Worm (Caenorhabditis elegans): ENCODE results near the gene gfat-2.
"Not testable (repeated sequence)": the region's sequence is repeated elsewhere in the genome, so short reads cannot be mapped to it uniquely, and the experiment has no call there.

gfat-2 gene

DNA sequence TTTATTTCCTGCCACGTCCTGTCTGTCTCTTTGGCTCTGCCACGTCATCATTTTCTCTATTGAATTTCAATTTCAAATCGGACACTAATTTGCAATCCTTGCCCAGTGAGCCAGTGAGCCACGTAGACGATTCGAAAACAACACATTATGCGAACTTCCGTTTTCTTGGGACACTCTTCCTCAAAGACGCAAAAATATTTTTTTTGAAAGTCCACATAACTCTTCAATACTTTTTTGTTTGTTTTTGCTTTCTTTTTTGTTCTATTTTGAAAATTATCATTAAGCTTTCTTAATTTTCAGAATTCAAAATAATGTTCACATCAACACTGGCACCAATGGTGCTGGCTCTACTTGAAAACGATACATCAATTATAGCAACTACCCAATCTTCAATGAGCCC is 15.8 kb upstream of the gfat-2 start, which contains the start of gene tag-89:
Gene tag-89 (plus strand): TSS at position 301 of the 400 bp plus-strand sequence.
- TF ChIP-seq cog-1 (tag; optimal IDR thresholded peaks at IDR 0.05) (no peak), flt-1 (GFP tag; IDR thresholded peaks at IDR 0.05) (no peak), tab-1 (GFP tag; IDR thresholded peaks at IDR 0.05) (no peak), ztf-29 (GFP tag; IDR thresholded peaks at IDR 0.05) (no peak), T22C8.4 (GFP tag; IDR thresholded peaks at IDR 0.05) (no peak), klf-2 (GFP tag; conservative IDR thresholded peaks at IDR 0.05) (no peak), ref-1 (GFP tag; conservative IDR thresholded peaks at IDR 0.05) (no peak)

DNA sequence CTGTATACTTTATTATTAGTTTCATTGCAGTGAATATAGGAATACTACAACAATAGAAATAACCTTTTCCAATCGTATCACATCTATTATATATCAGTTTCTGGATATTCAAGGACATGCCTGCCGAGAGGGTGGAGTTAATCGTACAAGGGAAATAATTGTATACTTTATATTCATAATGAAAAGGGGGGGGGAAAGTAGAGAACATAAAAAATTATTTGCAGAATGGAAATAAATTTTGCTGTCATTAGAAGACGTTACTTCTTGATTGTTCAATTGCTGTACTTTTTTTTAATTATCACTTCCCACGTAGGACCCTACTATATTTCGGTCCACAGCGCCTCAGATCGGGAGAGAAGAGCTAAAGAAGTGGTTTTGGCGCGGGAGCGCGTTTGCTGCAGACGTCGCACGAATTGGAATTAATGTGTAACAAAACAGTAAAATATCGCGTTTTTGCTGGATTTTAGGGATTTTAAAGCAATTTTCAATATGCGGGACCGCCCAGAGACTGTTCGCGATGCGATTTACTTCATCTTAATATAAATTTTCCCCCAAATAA is 11.7 kb upstream of the gfat-2 start, which contains the start of gene dsl-6:
Gene dsl-6 (minus strand): TSS at position 51 of the 559 bp plus-strand sequence.
- not testable (repeated sequence) for TF ChIP-seq ztf-23 (GFP tag; IDR thresholded peaks at IDR 0.05); klf-2 (GFP tag; conservative IDR thresholded peaks at IDR 0.05); T22C8.4 (GFP tag; IDR thresholded peaks at IDR 0.05)

- no peak for TF ChIP-seq ztf-23 (GFP tag; IDR thresholded peaks at IDR 0.05)
- no peak for TF ChIP-seq flt-1 (GFP tag; IDR thresholded peaks at IDR 0.05)
- no peak for TF ChIP-seq ztf-29 (GFP tag; IDR thresholded peaks at IDR 0.05)
- TF ChIP-seq cog-1 (tag; optimal IDR thresholded peaks at IDR 0.05) = no peak
- no peak for TF ChIP-seq klf-2 (GFP tag; conservative IDR thresholded peaks at IDR 0.05)
- TF ChIP-seq ref-1 (GFP tag; conservative IDR thresholded peaks at IDR 0.05) = no peak
- no peak for TF ChIP-seq T22C8.4 (GFP tag; IDR thresholded peaks at IDR 0.05)
- no peak for TF ChIP-seq tab-1 (GFP tag; IDR thresholded peaks at IDR 0.05)
- no peak for TF ChIP-seq med-1 (GFP tag; optimal IDR thresholded peaks at IDR 0.05; ENCODE audit: insufficient read depth)
Measured at ce11 chrIV:11401482-11401881, 8.5 kb upstream of the gfat-2 start.

ce11 chrIV:11403288-11403991 is 6.6 kb upstream of the gfat-2 start, which contains the start of the genes memi-3 and cyp-31A2:
memi-3 (minus strand) TSS chrIV:11403338.
cyp-31A2 (plus strand) TSS chrIV:11403961.
- no peak for TF ChIP-seq T22C8.4 (GFP tag; IDR thresholded peaks at IDR 0.05)
- TF ChIP-seq ztf-29 (GFP tag; IDR thresholded peaks at IDR 0.05) = no peak
- TF ChIP-seq ref-1 (GFP tag; conservative IDR thresholded peaks at IDR 0.05) = no peak
- no peak for TF ChIP-seq cog-1 (tag; optimal IDR thresholded peaks at IDR 0.05)
- no peak for TF ChIP-seq klf-2 (GFP tag; conservative IDR thresholded peaks at IDR 0.05)
- no peak for TF ChIP-seq med-1 (GFP tag; optimal IDR thresholded peaks at IDR 0.05; ENCODE audit: insufficient read depth)
- no peak for TF ChIP-seq flt-1 (GFP tag; IDR thresholded peaks at IDR 0.05)
- TF ChIP-seq tab-1 (GFP tag; IDR thresholded peaks at IDR 0.05) = no peak
- TF ChIP-seq ztf-23 (GFP tag; IDR thresholded peaks at IDR 0.05) = no peak

ce11 chrIV:11406744-11407690 is 3.0 kb upstream of the gfat-2 start, which contains the start of the genes his-63 and his-64:
his-63 (minus strand) TSS chrIV:11406861.
his-64 (plus strand) TSS chrIV:11407116.
- TF ChIP-seq ztf-23 (GFP tag; IDR thresholded peaks at IDR 0.05) = peak; percentile 57; the same call in 1 of the 2 replicates

ce11 chrIV:11414920-11415319 is 4.9 kb downstream of the gfat-2 start, which contains the start of gene F22B3.10:
F22B3.10 (minus strand) TSS chrIV:11415020.
- TF ChIP-seq ztf-29 (GFP tag; IDR thresholded peaks at IDR 0.05) (no peak), klf-2 (GFP tag; conservative IDR thresholded peaks at IDR 0.05) (no peak), ztf-23 (GFP tag; IDR thresholded peaks at IDR 0.05) (no peak), tab-1 (GFP tag; IDR thresholded peaks at IDR 0.05) (no peak), med-1 (GFP tag; optimal IDR thresholded peaks at IDR 0.05; ENCODE audit: insufficient read depth) (no peak), ref-1 (GFP tag; conservative IDR thresholded peaks at IDR 0.05) (no peak), cog-1 (tag; optimal IDR thresholded peaks at IDR 0.05) (no peak), T22C8.4 (GFP tag; IDR thresholded peaks at IDR 0.05) (no peak), flt-1 (GFP tag; IDR thresholded peaks at IDR 0.05) (no peak)

- not testable (repeated sequence) for TF ChIP-seq med-1 (GFP tag; optimal IDR thresholded peaks at IDR 0.05; ENCODE audit: insufficient read depth); ref-1 (GFP tag; conservative IDR thresholded peaks at IDR 0.05); ztf-23 (GFP tag; IDR thresholded peaks at IDR 0.05)
Measured at ce11 chrIV:11416724-11417123, 6.7 kb downstream of the gfat-2 start, which contains the start of gene F22B3.5. F22B3.5 (minus strand) TSS chrIV:11416824.

ce11 chrIV:11421696-11422095 is 11.7 kb downstream of the gfat-2 start, which contains the start of gene F22B3.7:
F22B3.7 (minus strand) TSS chrIV:11421796.
- TF ChIP-seq ztf-29 (GFP tag; IDR thresholded peaks at IDR 0.05) (no peak), ref-1 (GFP tag; conservative IDR thresholded peaks at IDR 0.05) (no peak), ztf-23 (GFP tag; IDR thresholded peaks at IDR 0.05) (no peak), T22C8.4 (GFP tag; IDR thresholded peaks at IDR 0.05) (no peak), flt-1 (GFP tag; IDR thresholded peaks at IDR 0.05) (no peak), tab-1 (GFP tag; IDR thresholded peaks at IDR 0.05) (no peak), med-1 (GFP tag; optimal IDR thresholded peaks at IDR 0.05; ENCODE audit: insufficient read depth) (no peak), cog-1 (tag; optimal IDR thresholded peaks at IDR 0.05) (no peak), klf-2 (GFP tag; conservative IDR thresholded peaks at IDR 0.05) (no peak)

DNA sequence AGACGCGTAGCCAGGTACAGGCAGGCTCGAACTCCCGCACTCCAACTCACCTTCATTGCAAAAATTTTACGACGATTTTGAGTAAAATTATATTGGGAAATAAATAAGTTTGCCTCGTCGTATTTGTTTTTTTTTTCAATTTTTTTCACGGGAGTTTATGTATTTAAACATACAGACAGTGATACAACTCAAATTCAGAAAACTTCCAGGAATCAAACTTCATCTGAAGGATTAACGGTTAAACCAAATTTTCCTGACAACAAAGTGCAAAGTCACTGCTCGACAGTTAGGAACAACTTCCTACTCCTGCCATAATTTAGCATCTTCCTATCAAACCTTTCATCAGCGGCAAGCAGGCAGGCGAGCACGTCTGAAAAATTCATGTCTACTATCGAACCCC is 14.8 kb downstream of the gfat-2 start, which contains the start of gene F22B3.8:
Gene F22B3.8 (minus strand): TSS at position 101 of the 400 bp plus-strand sequence.
- no peak for TF ChIP-seq T22C8.4 (GFP tag; IDR thresholded peaks at IDR 0.05)
- TF ChIP-seq cog-1 (tag; optimal IDR thresholded peaks at IDR 0.05) = no peak
- TF ChIP-seq ztf-29 (GFP tag; IDR thresholded peaks at IDR 0.05) = no peak
- no peak for TF ChIP-seq klf-2 (GFP tag; conservative IDR thresholded peaks at IDR 0.05)
- TF ChIP-seq tab-1 (GFP tag; IDR thresholded peaks at IDR 0.05) = no peak
